Fruit fly (Drosophila melanogaster): ENCODE measurements around the gene CG7320.

CG7320 gene

dm6 chr3L:18201194-18201593 lies at the start of gene CG7320:
CG7320 (plus strand) TSS chr3L:18201494.
- TF ChIP-seq insv (optimal IDR thresholded peaks at IDR 0.05) (no peak), h (optimal IDR thresholded peaks at IDR 0.05) (no peak), ttk (optimal IDR thresholded peaks at IDR 0.05) (no peak), Sin3A (optimal IDR thresholded peaks at IDR 0.05) (no peak), Myc (optimal IDR thresholded peaks at IDR 0.05) (no peak), psq (optimal IDR thresholded peaks at IDR 0.05) (no peak)

dm6 chr3L:18154140-18154539 lies 47.2 kb upstream of the CG7320 start:
- no peak for TF ChIP-seq psq (optimal IDR thresholded peaks at IDR 0.05)
- no peak for TF ChIP-seq Sin3A (optimal IDR thresholded peaks at IDR 0.05)
- no peak for TF ChIP-seq Myc (optimal IDR thresholded peaks at IDR 0.05)
- no peak for TF ChIP-seq h (optimal IDR thresholded peaks at IDR 0.05)
- no peak for TF ChIP-seq insv (optimal IDR thresholded peaks at IDR 0.05)
- TF ChIP-seq ttk (optimal IDR thresholded peaks at IDR 0.05) = no peak

dm6 chr3L:18161175-18161574 lies 40.1 kb upstream of the CG7320 start:
- TF ChIP-seq insv (optimal IDR thresholded peaks at IDR 0.05) (no peak), psq (optimal IDR thresholded peaks at IDR 0.05) (no peak), h (optimal IDR thresholded peaks at IDR 0.05) (no peak), Sin3A (optimal IDR thresholded peaks at IDR 0.05) (no peak), ttk (optimal IDR thresholded peaks at IDR 0.05) (no peak), Myc (optimal IDR thresholded peaks at IDR 0.05) (no peak)

- TF ChIP-seq ttk (optimal IDR thresholded peaks at IDR 0.05) (no peak), Myc (optimal IDR thresholded peaks at IDR 0.05) (no peak), Sin3A (optimal IDR thresholded peaks at IDR 0.05) (no peak), h (optimal IDR thresholded peaks at IDR 0.05) (no peak), insv (optimal IDR thresholded peaks at IDR 0.05) (no peak), psq (optimal IDR thresholded peaks at IDR 0.05) (no peak)
Measured at dm6 chr3L:18162174-18162690, 39.1 kb upstream of the CG7320 start, which contains the start of gene CG13699. CG13699 (minus strand) TSS chr3L:18162522.

dm6 chr3L:18163127-18163526 lies 38.2 kb upstream of the CG7320 start:
- TF ChIP-seq Myc (optimal IDR thresholded peaks at IDR 0.05) = no peak
- no peak for TF ChIP-seq Sin3A (optimal IDR thresholded peaks at IDR 0.05)
- no peak for TF ChIP-seq h (optimal IDR thresholded peaks at IDR 0.05)
- no peak for TF ChIP-seq ttk (optimal IDR thresholded peaks at IDR 0.05)
- TF ChIP-seq insv (optimal IDR thresholded peaks at IDR 0.05) = no peak
- no peak for TF ChIP-seq psq (optimal IDR thresholded peaks at IDR 0.05)

dm6 chr3L:18164804-18165203 lies 36.5 kb upstream of the CG7320 start:
- TF ChIP-seq insv (optimal IDR thresholded peaks at IDR 0.05) (no peak), psq (optimal IDR thresholded peaks at IDR 0.05) (no peak), Myc (optimal IDR thresholded peaks at IDR 0.05) (no peak), h (optimal IDR thresholded peaks at IDR 0.05) (no peak), ttk (optimal IDR thresholded peaks at IDR 0.05) (no peak), Sin3A (optimal IDR thresholded peaks at IDR 0.05) (no peak)

dm6 chr3L:18166977-18167528 lies 34.2 kb upstream of the CG7320 start:
- TF ChIP-seq Myc (optimal IDR thresholded peaks at IDR 0.05) = no peak
- TF ChIP-seq Sin3A (optimal IDR thresholded peaks at IDR 0.05) = no peak

- no peak for TF ChIP-seq psq (optimal IDR thresholded peaks at IDR 0.05)
- no peak for TF ChIP-seq h (optimal IDR thresholded peaks at IDR 0.05)
- TF ChIP-seq Myc (optimal IDR thresholded peaks at IDR 0.05) = no peak
- no peak for TF ChIP-seq Sin3A (optimal IDR thresholded peaks at IDR 0.05)
- TF ChIP-seq ttk (optimal IDR thresholded peaks at IDR 0.05) = no peak
- TF ChIP-seq insv (optimal IDR thresholded peaks at IDR 0.05) = no peak
Measured at dm6 chr3L:18171093-18171492, 30.2 kb upstream of the CG7320 start.

- no peak for TF ChIP-seq Myc (optimal IDR thresholded peaks at IDR 0.05)
- TF ChIP-seq insv (optimal IDR thresholded peaks at IDR 0.05) = no peak
- TF ChIP-seq Sin3A (optimal IDR thresholded peaks at IDR 0.05) = no peak
- no peak for TF ChIP-seq psq (optimal IDR thresholded peaks at IDR 0.05)
- no peak for TF ChIP-seq ttk (optimal IDR thresholded peaks at IDR 0.05)
- no peak for TF ChIP-seq h (optimal IDR thresholded peaks at IDR 0.05)
Measured at dm6 chr3L:18172064-18172696, 29.1 kb upstream of the CG7320 start.

dm6 chr3L:18173668-18174067 lies 27.6 kb upstream of the CG7320 start:
- TF ChIP-seq Sin3A (optimal IDR thresholded peaks at IDR 0.05) (no peak), h (optimal IDR thresholded peaks at IDR 0.05) (no peak), psq (optimal IDR thresholded peaks at IDR 0.05) (no peak), ttk (optimal IDR thresholded peaks at IDR 0.05) (no peak), Myc (optimal IDR thresholded peaks at IDR 0.05) (no peak), insv (optimal IDR thresholded peaks at IDR 0.05) (no peak)

- TF ChIP-seq insv (optimal IDR thresholded peaks at IDR 0.05) (no peak), Myc (optimal IDR thresholded peaks at IDR 0.05) (no peak), ttk (optimal IDR thresholded peaks at IDR 0.05) (no peak), h (optimal IDR thresholded peaks at IDR 0.05) (no peak)
Measured at dm6 chr3L:18174833-18175232, 26.5 kb upstream of the CG7320 start.

dm6 chr3L:18179564-18180201 lies 21.6 kb upstream of the CG7320 start:
- TF ChIP-seq h (optimal IDR thresholded peaks at IDR 0.05) (no peak), ttk (optimal IDR thresholded peaks at IDR 0.05) (no peak), Myc (optimal IDR thresholded peaks at IDR 0.05) (no peak)
